Worm (Caenorhabditis elegans) whole organism, young adult: Measurements from ENCODE around the gene emb-1.

Experiments used
- B0035.1 ChIP-seq: sonication (generic microtip); optimal IDR thresholded peaks from 2 replicates; lab custom pipeline; 2016; ENCODE audit warnings: missing genetic modification characterization, mild to moderate bottlenecking, missing compliant biosample characterization, missing genotype, missing genetic modification reagents
- F33H1.4 ChIP-seq: fragments of 200-800 bp; sonication (Bioruptor generic); IDR thresholded peaks from 2 replicates; pipeline ENCODE4 v1.3.6; 2022; ENCODE audit warnings: missing genetic modification reagents, missing genetic modification characterization, missing compliant biosample characterization
- F37B4.10 ChIP-seq: fragments of 200-800 bp; sonication (Bioruptor generic); IDR thresholded peaks from 2 replicates; pipeline ENCODE4 v1.3.6; 2022; ENCODE audit warnings: missing genetic modification characterization, missing compliant biosample characterization
- F39B2.1 ChIP-seq: fragments of 200-800 bp; sonication (Bioruptor generic); IDR thresholded peaks from 2 replicates; pipeline ENCODE4 v1.3.6; 2022; ENCODE audit warnings: missing genetic modification reagents, missing genetic modification characterization, missing compliant biosample characterization
- F49E8.2 ChIP-seq: sonication (generic microtip); optimal IDR thresholded peaks from 3 replicates; lab custom pipeline; 2017; ENCODE audit warnings: missing genetic modification characterization, mild to moderate bottlenecking, missing compliant biosample characterization, antibody characterized with exemption, moderate library complexity; ENCODE audit not compliant: insufficient read depth
- F57A8.1 ChIP-seq: fragments of 200-800 bp; sonication (Bioruptor generic); optimal IDR thresholded peaks from 2 replicates; lab custom pipeline; 2018; ENCODE audit warnings: mild to moderate bottlenecking, missing genetic modification characterization, moderate library complexity, missing compliant biosample characterization
- T26A5.8 ChIP-seq: sonication (generic microtip); optimal IDR thresholded peaks from 2 replicates; lab custom pipeline; 2016; ENCODE audit warnings: missing genetic modification characterization, missing compliant biosample characterization
- ama-1 ChIP-seq, 3 experiments: fragments of 150-350 bp in 1 of 3; sonication (generic microtip) in 2 of 3; optimal IDR thresholded peaks; 2 replicates each; lab custom pipeline; 2014 to 2018; ENCODE audit warnings: missing biosample characterization in 2 of 3, missing genetic modification characterization in 2 of 3, missing genetic modification reagents in 2 of 3
- athp-1 ChIP-seq: sonication (generic microtip); optimal IDR thresholded peaks from 2 replicates; lab custom pipeline; 2017; ENCODE audit warnings: mild to moderate bottlenecking, missing genetic modification characterization, missing compliant biosample characterization
- attf-3 ChIP-seq: fragments of 200-800 bp; sonication (Bioruptor generic); conservative IDR thresholded peaks from 2 replicates; pipeline ENCODE4 v1.3.6; 2022; ENCODE audit warnings: missing genetic modification reagents, missing genetic modification characterization, missing compliant biosample characterization
- attf-5 ChIP-seq: fragments of 200-800 bp; sonication (Bioruptor generic); optimal IDR thresholded peaks from 2 replicates; lab custom pipeline; 2018; ENCODE audit warnings: mild to moderate bottlenecking, missing genetic modification characterization, missing compliant biosample characterization
- bed-1 ChIP-seq: fragments of 200-800 bp; sonication (Bioruptor generic); IDR thresholded peaks from 2 replicates; pipeline ENCODE4 v1.3.6; 2022; ENCODE audit warnings: missing genetic modification reagents, missing genetic modification characterization, missing compliant biosample characterization
- ceh-40 ChIP-seq: fragments of 200-800 bp; sonication (Bioruptor generic); IDR thresholded peaks from 2 replicates; pipeline ENCODE4 v1.3.6; 2022; ENCODE audit warnings: missing genetic modification characterization, missing compliant biosample characterization
- ceh-91 ChIP-seq: fragments of 200-800 bp; sonication (Bioruptor generic); IDR thresholded peaks from 2 replicates; pipeline ENCODE4 v1.3.6; 2022; ENCODE audit warnings: missing genetic modification reagents, missing genetic modification characterization, missing compliant biosample characterization
- chd-7 ChIP-seq: sonication (generic microtip); optimal IDR thresholded peaks from 2 replicates; lab custom pipeline; 2016; ENCODE audit warnings: mild to moderate bottlenecking, missing genetic modification characterization, moderate library complexity, missing compliant biosample characterization
- efl-1 ChIP-seq: fragments of 150-350 bp; optimal IDR thresholded peaks from 2 replicates; lab custom pipeline; 2014; ENCODE audit warnings: missing biosample characterization, missing genetic modification reagents, missing genetic modification characterization
- gei-17 ChIP-seq: fragments of 200-800 bp; sonication (Bioruptor generic); optimal IDR thresholded peaks from 2 replicates; lab custom pipeline; 2018; ENCODE audit warnings: mild to moderate bottlenecking, missing genetic modification characterization, missing compliant biosample characterization
- hlh-12 ChIP-seq: sonication (generic microtip); optimal IDR thresholded peaks from 2 replicates; lab custom pipeline; 2016; ENCODE audit warnings: missing genetic modification characterization, missing compliant biosample characterization
- hlh-26 ChIP-seq: fragments of 200-800 bp; sonication (Bioruptor generic); conservative IDR thresholded peaks from 2 replicates; pipeline ENCODE4 v1.3.6; 2022; ENCODE audit warnings: missing genetic modification reagents, missing genetic modification characterization, missing compliant biosample characterization
- hmg-20 ChIP-seq: fragments of 200-800 bp; sonication (Bioruptor generic); IDR thresholded peaks from 2 replicates; pipeline ENCODE4 v1.3.6; 2022; ENCODE audit warnings: missing genetic modification reagents, missing genetic modification characterization, missing compliant biosample characterization
- hrde-1 ChIP-seq: sonication (generic microtip); optimal IDR thresholded peaks from 2 replicates; lab custom pipeline; 2016; ENCODE audit warnings: missing genetic modification characterization, mild to moderate bottlenecking, missing compliant biosample characterization, moderate library complexity, missing genotype, missing genetic modification reagents, borderline replicate concordance
- hsf-1 ChIP-seq: fragments of 200-800 bp; sonication (Bioruptor generic); IDR thresholded peaks from 2 replicates; pipeline ENCODE4 v1.3.6; 2022; ENCODE audit warnings: missing genetic modification reagents, missing genetic modification characterization, missing compliant biosample characterization
- lin-54 ChIP-seq: fragments of 200-800 bp; sonication (Bioruptor generic); optimal IDR thresholded peaks from 2 replicates; lab custom pipeline; 2018; ENCODE audit warnings: mild to moderate bottlenecking, missing genetic modification characterization, missing compliant biosample characterization
- lsl-1 ChIP-seq: fragments of 200-800 bp; sonication (Bioruptor generic); optimal IDR thresholded peaks from 2 replicates; lab custom pipeline; 2018; ENCODE audit warnings: mild to moderate bottlenecking, missing genetic modification characterization, moderate library complexity, missing compliant biosample characterization
- madf-10 ChIP-seq: sonication (generic microtip); optimal IDR thresholded peaks from 2 replicates; lab custom pipeline; 2016; ENCODE audit warnings: mild to moderate bottlenecking, missing genetic modification characterization, missing compliant biosample characterization
- madf-6 ChIP-seq: fragments of 200-800 bp; sonication (Bioruptor generic); IDR thresholded peaks from 2 replicates; pipeline ENCODE4 v1.3.6; 2022; ENCODE audit warnings: missing genetic modification reagents, missing genetic modification characterization, missing compliant biosample characterization
- madf-8 ChIP-seq: fragments of 200-800 bp; sonication (Bioruptor generic); conservative IDR thresholded peaks from 2 replicates; pipeline ENCODE4 v1.3.6; 2022; ENCODE audit warnings: missing genetic modification reagents, missing genetic modification characterization, missing compliant biosample characterization
- mxl-1 ChIP-seq: sonication (generic microtip); optimal IDR thresholded peaks from 2 replicates; lab custom pipeline; 2016; ENCODE audit warnings: missing genetic modification characterization, missing compliant biosample characterization
- nfya-1 ChIP-seq: sonication (generic microtip); optimal IDR thresholded peaks from 2 replicates; lab custom pipeline; 2017; ENCODE audit warnings: antibody characterized with exemption, missing compliant biosample characterization, missing genetic modification characterization, borderline replicate concordance; ENCODE audit not compliant: insufficient read depth
- nhr-179 ChIP-seq: sonication (generic microtip); optimal IDR thresholded peaks from 2 replicates; lab custom pipeline; 2016; ENCODE audit warnings: mild to moderate bottlenecking, missing genetic modification characterization, missing compliant biosample characterization
- nhr-80 ChIP-seq: sonication (generic microtip); optimal IDR thresholded peaks from 2 replicates; lab custom pipeline; 2016; ENCODE audit warnings: missing genetic modification characterization, missing compliant biosample characterization
- nhr-90 ChIP-seq: sonication (generic microtip); optimal IDR thresholded peaks from 2 replicates; lab custom pipeline; 2016; ENCODE audit warnings: missing genotype, mild to moderate bottlenecking, missing genetic modification characterization, missing compliant biosample characterization
- pbrm-1 ChIP-seq: fragments of 200-800 bp; sonication (Bioruptor generic); IDR thresholded peaks from 2 replicates; pipeline ENCODE4 v1.3.6; 2022; ENCODE audit warnings: missing genetic modification reagents, missing genetic modification characterization, missing compliant biosample characterization
- rec-8 ChIP-seq, 2 experiments: sonication (generic microtip); optimal IDR thresholded peaks; 2 replicates each; lab custom pipeline; 2016; ENCODE audit warnings: mild to moderate bottlenecking in 2 of 2, missing genetic modification characterization in 2 of 2, missing genetic modification reagents in 2 of 2, missing genotype in 2 of 2, missing biosample characterization in 1 of 2, missing compliant biosample characterization in 1 of 2, moderate library complexity in 1 of 2
- repo-1 ChIP-seq: sonication (generic microtip); optimal IDR thresholded peaks from 2 replicates; lab custom pipeline; 2017; ENCODE audit warnings: mild to moderate bottlenecking, missing genetic modification characterization, missing compliant biosample characterization
- rpc-1 ChIP-seq, 2 experiments: fragments of 150-350 bp in 1 of 2; sonication (generic microtip) in 1 of 2; optimal IDR thresholded peaks; 2 replicates each; lab custom pipeline; 2014 to 2018; ENCODE audit warnings: missing biosample characterization in 1 of 2, missing genetic modification characterization in 1 of 2, missing genetic modification reagents in 1 of 2, missing genotype in 1 of 2
- snpc-3.4 ChIP-seq: sonication (generic microtip); optimal IDR thresholded peaks from 2 replicates; lab custom pipeline; 2017; ENCODE audit warnings: missing genetic modification characterization, mild to moderate bottlenecking, missing compliant biosample characterization, antibody characterized with exemption, moderate library complexity, missing genotype, missing genetic modification reagents
- tbp1 ChIP-seq: fragments of 200-800 bp; sonication (Bioruptor generic); optimal IDR thresholded peaks from 2 replicates; lab custom pipeline; 2018; ENCODE audit warnings: mild to moderate bottlenecking, missing genetic modification characterization, missing compliant biosample characterization
- tbx-9 ChIP-seq: sonication (generic microtip); optimal IDR thresholded peaks from 2 replicates; lab custom pipeline; 2016; ENCODE audit warnings: borderline replicate concordance, missing genetic modification characterization, inconsistent platforms, missing compliant biosample characterization
- unc-130 ChIP-seq: sonication (generic microtip); optimal IDR thresholded peaks from 2 replicates; lab custom pipeline; 2016; ENCODE audit warnings: missing genetic modification reagents, missing genetic modification characterization, missing compliant biosample characterization
- xnd-1 ChIP-seq: sonication (generic microtip); optimal IDR thresholded peaks from 2 replicates; lab custom pipeline; 2016; ENCODE audit warnings: missing genotype, missing genetic modification reagents, missing genetic modification characterization, missing compliant biosample characterization
- ztf-25 ChIP-seq: fragments of 200-800 bp; sonication (Bioruptor generic); IDR thresholded peaks from 2 replicates; pipeline ENCODE4 v1.3.6; 2022; ENCODE audit warnings: missing genetic modification reagents, missing genetic modification characterization, missing compliant biosample characterization
- ztf-26 ChIP-seq: sonication (generic microtip); optimal IDR thresholded peaks from 2 replicates; lab custom pipeline; 2017; ENCODE audit warnings: missing genetic modification characterization, missing compliant biosample characterization
- ztf-28 ChIP-seq: fragments of 200-800 bp; sonication (Bioruptor generic); IDR thresholded peaks from 2 replicates; pipeline ENCODE4 v1.3.6; 2022; ENCODE audit warnings: missing genetic modification reagents, missing genetic modification characterization, missing compliant biosample characterization
- ztf-6 ChIP-seq: fragments of 200-800 bp; sonication (Bioruptor generic); IDR thresholded peaks from 2 replicates; pipeline ENCODE4 v1.3.6; 2022; ENCODE audit warnings: missing genetic modification reagents, missing genetic modification characterization, missing compliant biosample characterization

The emb-1 gene

DNA sequence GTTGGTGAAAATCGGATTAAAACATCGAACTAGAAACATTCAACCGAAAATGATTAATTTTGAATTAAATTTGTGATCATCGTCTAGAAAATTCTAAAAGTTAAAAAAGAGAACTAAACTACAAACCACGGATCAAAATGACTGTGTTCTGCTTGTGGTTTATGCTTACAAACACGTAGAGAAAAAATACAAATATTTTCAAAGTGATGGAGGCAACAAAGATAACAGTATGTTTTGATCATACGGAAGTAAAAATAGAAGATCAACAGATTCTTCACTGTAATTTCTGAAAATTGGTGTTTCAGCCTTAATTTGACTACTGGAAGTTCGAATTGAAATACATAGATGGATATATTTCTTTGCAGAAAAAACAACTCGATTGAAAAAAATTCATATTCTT, 30.1 kb downstream of the emb-1 start (continued):
- TF ChIP-seq nhr-80 (tag; lab: Kevin White, UChicago): no peak
- TF ChIP-seq hlh-26 (GFP tag; lab: Robert Waterston, UW): no peak
- TF ChIP-seq hrde-1 (tag; lab: Kevin White, UChicago): peak; percentile 84
- TF ChIP-seq unc-130 (GFP tag; lab: Kevin White, UChicago): peak; percentile 40
- TF ChIP-seq madf-10 (tag; lab: Kevin White, UChicago): no peak
- no peak for TF ChIP-seq tbp1 (GFP tag; lab: Kevin White, UChicago)
- TF ChIP-seq F57A8.1 (GFP tag; lab: Kevin White, UChicago): no peak
- no peak for TF ChIP-seq pbrm-1 (GFP tag; lab: Robert Waterston, UW)
- TF ChIP-seq ceh-40: no peak
- no peak for TF ChIP-seq bed-1 (GFP tag; lab: Robert Waterston, UW)
- TF ChIP-seq nhr-179: no peak
- no peak for TF ChIP-seq ztf-6 (GFP tag; lab: Robert Waterston, UW)
- TF ChIP-seq F49E8.2: peak; percentile 45
- TF ChIP-seq ztf-25 (GFP tag; lab: Robert Waterston, UW): no peak
- TF ChIP-seq F33H1.4 (GFP tag; lab: Robert Waterston, UW): no peak
- no peak for TF ChIP-seq hsf-1 (GFP tag; lab: Robert Waterston, UW)
- no peak for TF ChIP-seq tbx-9 (tag; lab: Kevin White, UChicago)

DNA sequence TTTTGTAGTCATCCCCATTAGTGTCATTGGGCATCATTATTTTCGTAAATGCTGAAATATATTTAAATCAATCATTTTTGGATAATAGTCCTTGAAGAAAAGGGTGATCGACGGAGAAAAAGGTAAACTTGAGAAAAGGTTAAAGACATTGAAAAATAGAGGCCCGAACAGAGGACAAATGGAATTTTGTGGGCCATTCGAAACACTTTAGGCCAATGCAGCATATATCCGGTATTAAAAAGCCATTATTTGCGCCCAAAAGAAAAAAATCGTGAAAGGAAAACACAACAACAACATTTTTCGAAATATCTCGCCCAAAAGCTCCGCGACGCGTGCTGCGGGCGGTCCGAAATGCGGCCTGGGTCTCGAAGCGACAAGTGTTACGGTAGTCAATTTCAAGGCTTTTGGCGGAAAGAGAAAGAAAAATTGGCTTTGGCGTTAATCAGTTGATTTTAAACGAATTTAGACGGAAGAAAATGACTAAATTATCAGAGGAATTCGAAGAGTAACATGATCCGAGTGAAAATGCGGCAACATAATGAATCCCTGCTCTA, 33.7 kb downstream of the emb-1 start, which contains the start of gene morc-1:
Gene morc-1, minus strand, starts transcription at position 51 of the 554 bp plus-strand sequence.
- TF ChIP-seq lin-54 (no peak), madf-10 (tag; lab: Kevin White, UChicago) (no peak), F33H1.4 (GFP tag; lab: Robert Waterston, UW) (peak; percentile 62; the same call in 1 of the 2 replicates), ztf-28 (GFP tag; lab: Robert Waterston, UW) (no peak), lsl-1 (GFP tag; lab: Kevin White, UChicago) (peak; percentile 69), T26A5.8 (no peak), rpc-1 (optimal IDR thresholded peaks at IDR 0.05; lab: Kevin White, UChicago) (no peak), rpc-1 (tag; optimal IDR thresholded peaks at IDR 0.05; lab: Kevin White, UChicago) (no peak), snpc-3.4 (peak; percentile 2), repo-1 (tag; lab: Kevin White, UChicago) (no peak), mxl-1 (tag; lab: Kevin White, UChicago) (no peak), efl-1 (peak; percentile 11), madf-6 (GFP tag; lab: Robert Waterston, UW) (peak; percentile 55; the same call in 1 of the 2 replicates), ztf-26 (tag; lab: Kevin White, UChicago) (no peak), hrde-1 (tag; lab: Kevin White, UChicago) (no peak), chd-7 (tag; lab: Kevin White, UChicago) (no peak), ceh-91 (GFP tag; lab: Robert Waterston, UW) (0 out of 2 replicates have a peak, but pooled peaks have one; percentile 30), B0035.1 (tag; lab: Kevin White, UChicago) (no peak), madf-8 (GFP tag; lab: Robert Waterston, UW) (no peak)
- TF ChIP-seq, all 124 proteins: peak for 6

DNA sequence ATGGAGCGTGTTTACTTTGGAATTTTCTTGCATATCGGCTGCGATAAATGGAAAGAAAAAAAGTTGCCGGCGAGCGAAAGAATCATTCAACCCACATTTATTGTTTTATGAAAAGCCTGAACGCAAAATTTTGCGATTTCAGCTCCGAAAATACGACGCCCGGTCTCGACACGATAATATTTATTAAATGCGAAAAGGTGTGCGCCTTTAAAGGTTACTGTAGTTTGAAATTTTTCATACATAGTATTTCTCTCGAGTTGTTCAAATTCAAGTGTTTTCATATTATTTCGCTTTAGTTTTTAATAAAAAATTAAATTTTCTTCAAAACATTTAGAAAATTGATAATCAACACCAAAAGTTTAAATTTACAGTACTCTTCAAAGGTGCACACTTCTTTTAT, 35.8 kb downstream of the emb-1 start, which contains the start of gene syx-16:
Gene syx-16, minus strand, starts transcription at position 118 of the 400 bp plus-strand sequence.
- TF ChIP-seq madf-8 (GFP tag; lab: Robert Waterston, UW) (peak; percentile 90), F39B2.1 (GFP tag; lab: Robert Waterston, UW) (no peak), F33H1.4 (GFP tag; lab: Robert Waterston, UW) (peak; percentile 75), ama-1 (optimal IDR thresholded peaks at IDR 0.05; lab: Kevin White, UChicago) (no peak), ama-1 (GFP tag; optimal IDR thresholded peaks at IDR 0.05; lab: Kevin White, UChicago) (no peak), attf-5 (GFP tag; lab: Kevin White, UChicago) (no peak), hlh-12 (tag; lab: Kevin White, UChicago) (no peak), nhr-90 (tag; lab: Kevin White, UChicago) (no peak), attf-3 (GFP tag; lab: Robert Waterston, UW) (no peak), snpc-3.4 (no peak), hmg-20 (GFP tag; lab: Robert Waterston, UW) (no peak), athp-1 (tag; lab: Kevin White, UChicago) (no peak), F37B4.10 (GFP tag; lab: Robert Waterston, UW) (no peak), B0035.1 (tag; lab: Kevin White, UChicago) (no peak), rec-8 (tag; optimal IDR thresholded peaks at IDR 0.05; lab: Kevin White, UChicago) (no peak), xnd-1 (peak; percentile 82), nfya-1 (tag; lab: Kevin White, UChicago) (no peak), gei-17 (GFP tag; lab: Kevin White, UChicago) (no peak)
